Worm (Caenorhabditis elegans) whole organism, L4 larva: Measurements from ENCODE around the gene Y39A3A.2.
A peak's percentile ranks its signal among the peaks of the same experiment; 100 is the strongest.

Source experiments
- D1046.2 ChIP-seq: fragments of 200-800 bp; sonication (Bioruptor generic); IDR thresholded peaks from 2 replicates; pipeline ENCODE4 v1.3.6; 2022; ENCODE audit warnings: missing genetic modification characterization, missing compliant biosample characterization
- F10B5.3 ChIP-seq: sonication (generic microtip); optimal IDR thresholded peaks from 2 replicates; lab custom pipeline; 2016; ENCODE audit warnings: mild to moderate bottlenecking, missing genetic modification characterization, missing compliant biosample characterization
- F26F4.8 ChIP-seq: fragments of 200-800 bp; sonication (Bioruptor generic); conservative IDR thresholded peaks from 2 replicates; pipeline ENCODE4 v1.3.6; 2022; ENCODE audit warnings: missing genetic modification characterization, missing compliant biosample characterization
- T26A8.4 ChIP-seq: fragments of 200-800 bp; sonication (Bioruptor generic); IDR thresholded peaks from 2 replicates; pipeline ENCODE4 v1.3.6; 2022; ENCODE audit warnings: missing genetic modification characterization, missing compliant biosample characterization
- Y48G9A.11 ChIP-seq: fragments of 200-800 bp; sonication (Bioruptor generic); IDR thresholded peaks from 2 replicates; pipeline ENCODE4 v1.3.6; 2022; ENCODE audit warnings: missing genetic modification reagents, missing genetic modification characterization, missing compliant biosample characterization
- ZK337.2 ChIP-seq: fragments of 200-800 bp; sonication (Bioruptor generic); IDR thresholded peaks from 2 replicates; pipeline ENCODE4 v1.3.6; 2022; ENCODE audit warnings: missing genetic modification reagents, missing genetic modification characterization, missing compliant biosample characterization
- aha-1 ChIP-seq: fragments of 150-350 bp; peaks from one replicate; lab custom pipeline; 2014; ENCODE audit warnings: missing biosample characterization, missing genetic modification characterization
- aly-2 ChIP-seq: sonication (generic microtip); optimal IDR thresholded peaks from 2 replicates; lab custom pipeline; 2018; ENCODE audit warnings: missing biosample characterization, missing genetic modification characterization
- ceh-20 ChIP-seq: fragments of 200-800 bp; sonication (Bioruptor generic); IDR thresholded peaks from 2 replicates; pipeline ENCODE4 v1.3.6; 2022; ENCODE audit warnings: missing genetic modification reagents, missing genetic modification characterization, missing compliant biosample characterization
- ceh-32 ChIP-seq: sonication (generic microtip); optimal IDR thresholded peaks from 2 replicates; lab custom pipeline; 2016; ENCODE audit warnings: mild to moderate bottlenecking, missing genetic modification characterization, missing compliant biosample characterization; ENCODE audit not compliant: poor library complexity
- ceh-44 ChIP-seq: fragments of 200-800 bp; sonication (Bioruptor generic); IDR thresholded peaks from 2 replicates; pipeline ENCODE4 v1.3.6; 2022; ENCODE audit warnings: missing genetic modification reagents, missing genetic modification characterization, missing compliant biosample characterization
- ceh-62 ChIP-seq: sonication (generic microtip); optimal IDR thresholded peaks from 2 replicates; lab custom pipeline; 2017; ENCODE audit warnings: missing biosample characterization, missing genetic modification characterization
- daf-12 ChIP-seq: fragments of 150-350 bp; optimal IDR thresholded peaks from 2 replicates; lab custom pipeline; 2014; ENCODE audit warnings: missing biosample characterization, missing genetic modification reagents, missing genetic modification characterization
- daf-16 ChIP-seq, 3 experiments: sonication (generic microtip); optimal IDR thresholded peaks; 2 replicates each; lab custom pipeline; 2016 to 2017; ENCODE audit warnings: missing genetic modification characterization in 3 of 3, missing genetic modification reagents in 3 of 3, mild to moderate bottlenecking in 2 of 3, missing compliant biosample characterization in 2 of 3, missing biosample characterization in 1 of 3, moderate library complexity in 1 of 3
- dpl-1 ChIP-seq: fragments of 150-350 bp; optimal IDR thresholded peaks from 2 replicates; lab custom pipeline; 2014; ENCODE audit warnings: missing biosample characterization, missing genetic modification reagents, missing genetic modification characterization
- duxl-1 ChIP-seq: sonication (generic microtip); optimal IDR thresholded peaks from 2 replicates; lab custom pipeline; 2016; ENCODE audit warnings: mild to moderate bottlenecking, missing genetic modification characterization, moderate library complexity, missing compliant biosample characterization; ENCODE audit not compliant: poor library complexity
- fkh-10 ChIP-seq: fragments of 150-350 bp; optimal IDR thresholded peaks from 2 replicates; lab custom pipeline; 2014; ENCODE audit warnings: missing biosample characterization, missing genetic modification reagents, missing genetic modification characterization
- hlh-30 ChIP-seq: sonication (generic microtip); optimal IDR thresholded peaks from 2 replicates; lab custom pipeline; 2017; ENCODE audit warnings: antibody characterized with exemption, mild to moderate bottlenecking, missing genetic modification characterization, missing compliant biosample characterization; ENCODE audit not compliant: insufficient read depth
- lin-1 ChIP-seq: fragments of 200-800 bp; sonication (Bioruptor generic); IDR thresholded peaks from 2 replicates; pipeline ENCODE4 v1.3.6; 2022; ENCODE audit warnings: missing genetic modification reagents, missing genetic modification characterization, missing compliant biosample characterization
- lin-13 ChIP-seq: fragments of 150-350 bp; optimal IDR thresholded peaks from 2 replicates; lab custom pipeline; 2014; ENCODE audit warnings: missing biosample characterization, missing genetic modification reagents, missing genetic modification characterization
- lin-29 ChIP-seq: fragments of 200-800 bp; sonication (Bioruptor generic); IDR thresholded peaks from 2 replicates; pipeline ENCODE4 v1.3.6; 2022; ENCODE audit warnings: missing genetic modification reagents, missing genetic modification characterization, missing compliant biosample characterization
- lsy-2 ChIP-seq, 2 experiments: fragments of 150-350 bp in 1 of 2; sonication (generic microtip) in 1 of 2; optimal IDR thresholded peaks; 2 replicates each; lab custom pipeline; 2014 to 2017; ENCODE audit warnings: missing biosample characterization in 2 of 2, missing genetic modification characterization in 2 of 2
- madf-9 ChIP-seq: fragments of 200-800 bp; sonication (Bioruptor generic); conservative IDR thresholded peaks from 2 replicates; pipeline ENCODE4 v1.3.6; 2022; ENCODE audit warnings: missing genetic modification reagents, missing genetic modification characterization, missing compliant biosample characterization
- mdt-29 ChIP-seq: fragments of 200-800 bp; sonication (Bioruptor generic); IDR thresholded peaks from 2 replicates; pipeline ENCODE4 v1.3.6; 2022; ENCODE audit warnings: missing genetic modification reagents, missing genetic modification characterization, missing compliant biosample characterization
- mep-1 ChIP-seq: fragments of 150-350 bp; sonication (generic microtip); optimal IDR thresholded peaks from 3 replicates; lab custom pipeline; 2014; ENCODE audit warnings: missing biosample characterization, missing genetic modification characterization
- nhr-102 ChIP-seq: sonication (generic microtip); optimal IDR thresholded peaks from 2 replicates; lab custom pipeline; 2016; ENCODE audit warnings: mild to moderate bottlenecking, missing genetic modification characterization, moderate library complexity, missing compliant biosample characterization
- nhr-28 ChIP-seq: fragments of 150-350 bp; optimal IDR thresholded peaks from 2 replicates; lab custom pipeline; 2014; ENCODE audit warnings: missing biosample characterization, missing genetic modification characterization
- nhr-41 ChIP-seq: fragments of 200-800 bp; sonication (Bioruptor generic); IDR thresholded peaks from 2 replicates; pipeline ENCODE4 v1.3.6; 2022; ENCODE audit warnings: missing genetic modification reagents, missing genetic modification characterization, missing compliant biosample characterization
- nhr-42 ChIP-seq: fragments of 200-800 bp; sonication (Bioruptor generic); IDR thresholded peaks from 2 replicates; pipeline ENCODE4 v1.3.6; 2022; ENCODE audit warnings: missing genetic modification characterization, missing compliant biosample characterization
- pha-4 ChIP-seq, 2 experiments: fragments of 150-350 bp in 1 of 2; fragments of 200-800 bp in 1 of 2; sonication (Bioruptor generic) in 1 of 2; IDR thresholded peaks in 1 of 2; optimal IDR thresholded peaks in 1 of 2; 2 replicates each; pipeline versions ENCODE4 v1.3.6 to Lab custom; 2014 to 2022; ENCODE audit warnings: missing genetic modification characterization in 2 of 2, missing genetic modification reagents in 2 of 2, missing biosample characterization in 1 of 2, missing compliant biosample characterization in 1 of 2
- pqm-1 ChIP-seq: sonication (generic microtip); optimal IDR thresholded peaks from 2 replicates; lab custom pipeline; 2017; ENCODE audit warnings: missing biosample characterization, missing genetic modification characterization
- rbr-2 ChIP-seq: sonication (generic microtip); optimal IDR thresholded peaks from 2 replicates; lab custom pipeline; 2016; ENCODE audit warnings: missing genotype, missing genetic modification characterization, missing compliant biosample characterization
- set-16 ChIP-seq: fragments of 200-800 bp; sonication (Bioruptor generic); IDR thresholded peaks from 2 replicates; pipeline ENCODE4 v1.3.6; 2022; ENCODE audit warnings: missing genetic modification reagents, missing genetic modification characterization, missing compliant biosample characterization
- snpc-1.2 ChIP-seq: fragments of 200-800 bp; sonication (Bioruptor generic); IDR thresholded peaks from 2 replicates; pipeline ENCODE4 v1.3.6; 2022; ENCODE audit warnings: missing genetic modification reagents, missing genetic modification characterization, missing compliant biosample characterization
- snpc-4 ChIP-seq: fragments of 150-350 bp; optimal IDR thresholded peaks from 2 replicates; lab custom pipeline; 2014; ENCODE audit warnings: missing biosample characterization, missing genetic modification characterization
- tag-97 ChIP-seq: fragments of 200-800 bp; sonication (Bioruptor generic); IDR thresholded peaks from 2 replicates; pipeline ENCODE4 v1.3.6; 2022; ENCODE audit warnings: missing genetic modification characterization, missing compliant biosample characterization
- tra-1 ChIP-seq: fragments of 200-800 bp; sonication (Bioruptor generic); IDR thresholded peaks from 2 replicates; pipeline ENCODE4 v1.3.6; 2022; ENCODE audit warnings: missing genetic modification reagents, missing genetic modification characterization, missing compliant biosample characterization
- unc-130 ChIP-seq: sonication (generic microtip); optimal IDR thresholded peaks from 2 replicates; lab custom pipeline; 2016; ENCODE audit warnings: missing genetic modification reagents, missing genetic modification characterization, missing compliant biosample characterization
- unc-62 ChIP-seq, 3 experiments: fragments of 150-350 bp in 1 of 3; sonication (generic microtip); optimal IDR thresholded peaks in 2 of 3; peaks in 1 of 3; 1 replicate in 1 of 3; 2 replicates in 2 of 3; lab custom pipeline; 2014 to 2017; ENCODE audit warnings: missing biosample characterization in 3 of 3, missing genetic modification characterization in 3 of 3, missing genetic modification reagents in 3 of 3, missing genotype in 1 of 3

Y39A3A.2 gene

ce11 chrIII:2050494-2050893 lies 7.0 kb downstream of the Y39A3A.2 start:
- TF ChIP-seq D1046.2 (GFP tag; lab: Robert Waterston, UW), result no peak
- peak; percentile 18 for TF ChIP-seq pqm-1 (tag; lab: Kevin White, UChicago)
- TF ChIP-seq, all 104 proteins: peak for 1

DNA sequence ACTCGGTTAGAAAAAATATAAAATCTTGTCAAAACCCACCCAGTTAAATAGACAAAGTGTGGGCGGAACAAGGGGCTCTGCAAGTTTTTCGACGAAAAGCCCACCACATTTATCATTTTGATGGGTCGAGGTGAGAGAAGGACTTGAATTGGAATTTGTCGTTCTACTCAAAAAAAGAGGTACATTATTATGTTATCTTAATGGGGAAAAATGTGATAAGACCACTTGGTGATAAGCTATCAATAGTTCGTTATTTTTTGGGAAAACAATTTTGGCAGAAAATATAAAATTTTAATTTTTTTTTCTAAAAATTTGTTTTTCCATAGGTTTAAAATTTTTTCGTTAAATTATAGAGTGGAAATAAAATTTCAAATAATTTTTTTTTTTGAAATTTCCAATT lies 7.6 kb downstream of the Y39A3A.2 start:
- peak; percentile 11 for TF ChIP-seq nhr-28 (tag; lab: Kevin White, UChicago)
- TF ChIP-seq nhr-42 (GFP tag; lab: Robert Waterston, UW), result no peak
- TF ChIP-seq pqm-1 (tag; lab: Kevin White, UChicago), result peak; percentile 6
- peak in 1 of 2 experiments; percentile 80 for TF ChIP-seq unc-62 (GFP tag; optimal IDR thresholded peaks at IDR 0.05 in 1 of 2; lab: Kevin White, UChicago)
- TF ChIP-seq unc-62 (tag; optimal IDR thresholded peaks at IDR 0.05; lab: Kevin White, UChicago), result no peak
- TF ChIP-seq, all 104 proteins: peak for 3

DNA sequence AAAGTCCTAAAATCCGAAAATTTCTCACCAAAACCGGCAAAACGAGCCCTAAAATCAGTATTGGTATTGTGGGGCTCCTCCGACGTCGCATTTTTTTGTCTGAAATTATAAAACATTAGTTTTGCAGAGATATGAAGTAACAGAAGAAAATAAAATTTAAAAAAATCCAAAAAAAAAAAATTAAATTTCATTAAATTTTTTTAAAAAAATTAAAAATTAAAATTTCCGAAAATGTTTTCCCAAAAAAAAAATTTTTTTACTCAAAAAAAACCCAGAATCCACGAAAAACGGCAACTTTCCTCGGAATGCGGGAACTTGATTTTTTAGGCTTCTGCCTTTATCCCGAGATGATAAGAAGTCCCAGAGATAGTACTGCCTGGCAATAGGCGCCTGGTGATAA lies 9.6 kb downstream of the Y39A3A.2 start, which contains the start of gene dpy-1:
TSS of gene dpy-1 (minus strand) at position 101 of the 400 bp plus-strand sequence.
- TF ChIP-seq aha-1 (tag; lab: Kevin White, UChicago), result no peak
- no peak for TF ChIP-seq aly-2 (tag; lab: Kevin White, UChicago)
- no peak for TF ChIP-seq madf-9 (GFP tag; lab: Robert Waterston, UW)
- no peak for TF ChIP-seq pqm-1 (tag; lab: Kevin White, UChicago)
- TF ChIP-seq mep-1, result no peak
- no peak for TF ChIP-seq F10B5.3 (tag; lab: Kevin White, UChicago)
- TF ChIP-seq tag-97, result no peak
- no peak for TF ChIP-seq pha-4 (GFP tag; IDR thresholded peaks at IDR 0.05; lab: Robert Waterston, UW)
- no peak for TF ChIP-seq pha-4 (tag; optimal IDR thresholded peaks at IDR 0.05; lab: Kevin White, UChicago)
- TF ChIP-seq, all 104 proteins: peak for 0

DNA sequence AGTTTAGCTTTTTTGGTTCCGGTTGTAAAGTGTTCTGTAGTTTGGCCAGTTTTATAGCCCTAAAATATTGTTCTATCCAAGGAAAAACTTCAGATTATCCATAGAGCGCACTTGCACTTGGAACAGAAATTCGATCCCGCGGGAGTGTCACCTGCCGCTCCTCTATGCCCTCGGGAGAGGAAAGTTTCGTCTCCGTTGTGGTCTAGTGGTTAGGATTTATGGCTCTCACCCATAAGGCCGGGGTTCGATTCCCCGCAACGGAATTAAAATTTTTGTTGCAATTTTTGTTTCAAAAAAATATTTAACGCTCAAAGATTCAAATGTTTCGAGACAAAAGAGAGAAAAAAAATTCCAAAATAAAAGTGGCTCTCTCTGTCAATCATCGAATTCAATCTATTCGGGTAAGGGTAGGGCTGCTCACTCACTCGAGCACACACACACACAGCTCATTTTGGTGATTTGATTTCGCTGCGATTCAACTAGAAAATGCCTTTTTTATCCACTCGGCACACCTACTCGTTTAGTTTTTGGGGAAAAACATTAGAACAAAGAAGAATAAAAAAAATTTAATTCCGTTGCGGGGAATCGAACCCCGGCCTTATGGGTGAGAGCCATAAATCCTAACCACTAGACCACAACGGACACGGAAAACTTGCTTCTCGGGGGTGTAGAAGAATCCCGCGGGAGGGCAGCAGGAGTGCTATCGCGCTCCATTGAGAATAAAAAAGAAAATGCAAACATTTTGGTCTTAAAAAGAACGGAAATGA lies 25.0 kb downstream of the Y39A3A.2 start:
- 0 out of 2 replicates have a peak, but pooled peaks have one; percentile 21 for TF ChIP-seq tag-97
- no peak for TF ChIP-seq unc-130
- no peak for TF ChIP-seq lin-29 (GFP tag; lab: Robert Waterston, UW)
- TF ChIP-seq nhr-102, result peak; percentile 50
- no peak for TF ChIP-seq ceh-62 (tag; lab: Kevin White, UChicago)
- TF ChIP-seq D1046.2 (GFP tag; lab: Robert Waterston, UW), result peak; percentile 77; the same call in 1 of the 2 replicates
- TF ChIP-seq dpl-1 (GFP tag; lab: Kevin White, UChicago), result peak; percentile 11
- 0 out of 2 replicates have a peak, but pooled peaks have one; percentile 8 for TF ChIP-seq ceh-20 (GFP tag; lab: Robert Waterston, UW)
- peak; percentile 22 for TF ChIP-seq rbr-2 (tag; lab: Kevin White, UChicago)
- peak; percentile 24 for TF ChIP-seq mep-1
- peak; percentile 23 for TF ChIP-seq T26A8.4
- TF ChIP-seq hlh-30 (tag; lab: Kevin White, UChicago), result peak; percentile 0
- TF ChIP-seq daf-16 (GFP tag; optimal IDR thresholded peaks at IDR 0.05; lab: Kevin White, UChicago), result peak in 1 of 2 experiments; percentile 9
- TF ChIP-seq daf-16 (tag; optimal IDR thresholded peaks at IDR 0.05; lab: Kevin White, UChicago), result no peak
- TF ChIP-seq F26F4.8 (GFP tag; lab: Robert Waterston, UW), result peak; percentile 67
- peak in 1 of 2 experiments; percentile 43 for TF ChIP-seq lsy-2 (tag; optimal IDR thresholded peaks at IDR 0.05; lab: Kevin White, UChicago)
- no peak for TF ChIP-seq daf-12
- TF ChIP-seq fkh-10, result peak; percentile 19
- peak; percentile 21; the same call in 1 of the 2 replicates for TF ChIP-seq set-16
- TF ChIP-seq pha-4 (GFP tag; IDR thresholded peaks at IDR 0.05; lab: Robert Waterston, UW), result peak; percentile 71
- no peak for TF ChIP-seq pha-4 (tag; optimal IDR thresholded peaks at IDR 0.05; lab: Kevin White, UChicago)
- TF ChIP-seq duxl-1 (tag; lab: Kevin White, UChicago), result peak; percentile 57
- TF ChIP-seq ceh-44 (GFP tag; lab: Robert Waterston, UW), result peak; percentile 72; the same call in 1 of the 2 replicates
- peak; percentile 50; the same call in 1 of the 2 replicates for TF ChIP-seq lin-1 (GFP tag; lab: Robert Waterston, UW)
- peak; percentile 73 for TF ChIP-seq snpc-1.2 (GFP tag; lab: Robert Waterston, UW)
- TF ChIP-seq Y48G9A.11, result peak; percentile 29; the same call in 1 of the 2 replicates
- 0 out of 2 replicates have a peak, but pooled peaks have one; percentile 14 for TF ChIP-seq nhr-41 (GFP tag; lab: Robert Waterston, UW)
- peak; percentile 55 for TF ChIP-seq lin-13 (GFP tag; lab: Kevin White, UChicago)
- TF ChIP-seq mdt-29 (GFP tag; lab: Robert Waterston, UW), result no peak
- no peak for TF ChIP-seq ceh-32 (tag; lab: Kevin White, UChicago)
- peak; percentile 78 for TF ChIP-seq ZK337.2 (GFP tag; lab: Robert Waterston, UW)
- 0 out of 2 replicates have a peak, but pooled peaks have one; percentile 26 for TF ChIP-seq tra-1 (GFP tag; lab: Robert Waterston, UW)
- no peak for TF ChIP-seq aly-2 (tag; lab: Kevin White, UChicago)
- TF ChIP-seq snpc-4 (tag; lab: Kevin White, UChicago), result no peak
